Fruit fly (Drosophila melanogaster) whole organism, embryonic: ENCODE measurements around the gene Hand.

Experiments
- Awh ChIP-seq: fragments of 200-800 bp; sonication (Bioruptor generic); IDR thresholded peaks from 2 replicates; pipeline ENCODE4, ENCODE4 v1.3.6; 2022; ENCODE audit warnings: missing biosample characterization, missing genetic modification characterization
- CG10565 ChIP-seq: fragments of 200-800 bp; sonication (Bioruptor generic); optimal IDR thresholded peaks from 3 replicates; lab custom pipeline; 2016; ENCODE audit warnings: missing biosample characterization, mild to moderate bottlenecking, missing genetic modification characterization
- CG12219 ChIP-seq: fragments of 200-800 bp; sonication (Bioruptor generic); optimal IDR thresholded peaks from 3 replicates; lab custom pipeline; 2018; ENCODE audit warnings: missing biosample characterization, mild to moderate bottlenecking, missing genetic modification characterization
- CG12744 ChIP-seq: fragments of 200-800 bp; sonication (Bioruptor generic); optimal IDR thresholded peaks from 2 replicates; lab custom pipeline; 2016; ENCODE audit warnings: missing biosample characterization, missing genetic modification characterization
- CG13287 ChIP-seq: fragments of 200-800 bp; sonication (Bioruptor generic); IDR thresholded peaks from 2 replicates; pipeline ENCODE4 v1.3.6; 2022; ENCODE audit warnings: missing biosample characterization, missing genetic modification characterization; ENCODE audit not compliant: partially characterized antibody
- CG13894 ChIP-seq: fragments of 200-800 bp; sonication (Bioruptor generic); optimal IDR thresholded peaks from 3 replicates; lab custom pipeline; 2018; ENCODE audit warnings: missing biosample characterization, mild to moderate bottlenecking, missing genetic modification characterization, moderate library complexity
- CG1602 ChIP-seq: fragments of 200-800 bp; sonication (Bioruptor generic); optimal IDR thresholded peaks from 3 replicates; lab custom pipeline; 2016; ENCODE audit warnings: missing biosample characterization, missing genetic modification characterization
- CG17385 ChIP-seq: fragments of 200-800 bp; sonication (Bioruptor generic); optimal IDR thresholded peaks from 3 replicates; lab custom pipeline; 2018; ENCODE audit warnings: missing biosample characterization, mild to moderate bottlenecking, missing genetic modification characterization
- CG17802 ChIP-seq: fragments of 200-800 bp; sonication (Bioruptor generic); optimal IDR thresholded peaks from 2 replicates; lab custom pipeline; 2018; ENCODE audit warnings: missing biosample characterization, mild to moderate bottlenecking, missing genetic modification characterization, moderate library complexity
- CG18764 ChIP-seq: fragments of 200-800 bp; sonication (Bioruptor generic); optimal IDR thresholded peaks from 3 replicates; lab custom pipeline; 2016; ENCODE audit warnings: missing biosample characterization, missing genetic modification characterization
- CG2712 ChIP-seq: fragments of 200-800 bp; optimal IDR thresholded peaks from 3 replicates; lab custom pipeline; 2019; ENCODE audit warnings: missing biosample characterization, mild to moderate bottlenecking, missing genetic modification characterization, moderate library complexity
- CG2889 ChIP-seq: fragments of 200-800 bp; sonication (Bioruptor generic); IDR thresholded peaks from 3 replicates; pipeline ENCODE4 v1.3.6; 2022; ENCODE audit warnings: missing biosample characterization, missing genetic modification characterization
- CG3847 ChIP-seq: fragments of 200-800 bp; sonication (Bioruptor generic); IDR thresholded peaks from 2 replicates; pipeline ENCODE4 v1.3.6; 2022; ENCODE audit warnings: missing biosample characterization, missing genetic modification characterization
- CG4707 ChIP-seq: fragments of 200-800 bp; sonication (Bioruptor generic); optimal IDR thresholded peaks from 2 replicates; lab custom pipeline; 2018; ENCODE audit warnings: missing biosample characterization, mild to moderate bottlenecking, missing genetic modification characterization, moderate library complexity
- CG6854 ChIP-seq: fragments of 200-800 bp; sonication (Bioruptor generic); optimal IDR thresholded peaks from 3 replicates; lab custom pipeline; 2017; ENCODE audit warnings: missing biosample characterization, mild to moderate bottlenecking, missing genetic modification characterization
- CG9437 ChIP-seq: fragments of 200-800 bp; sonication (Bioruptor generic); optimal IDR thresholded peaks from 2 replicates; lab custom pipeline; 2018; ENCODE audit warnings: missing biosample characterization, mild to moderate bottlenecking, missing genetic modification characterization
- CHES-1-like ChIP-seq: fragments of 200-800 bp; sonication (Bioruptor generic); optimal IDR thresholded peaks from 2 replicates; lab custom pipeline; 2016; ENCODE audit warnings: missing biosample characterization, missing genetic modification characterization
- Chrac-16 ChIP-seq: fragments of 200-800 bp; sonication (Bioruptor generic); optimal IDR thresholded peaks from 3 replicates; lab custom pipeline; 2016; ENCODE audit warnings: missing biosample characterization, missing genetic modification characterization
- CoRest ChIP-seq: fragments of 200-800 bp; sonication (Bioruptor generic); optimal IDR thresholded peaks from 3 replicates; lab custom pipeline; 2018; ENCODE audit warnings: missing biosample characterization, mild to moderate bottlenecking, missing genetic modification characterization, moderate library complexity
- Dbx ChIP-seq: fragments of 200-800 bp; sonication (Bioruptor generic); IDR thresholded peaks from 3 replicates; pipeline ENCODE4 v1.3.6; 2022; ENCODE audit warnings: missing biosample characterization, missing genetic modification characterization
- Dip2 ChIP-seq: fragments of 200-800 bp; sonication (Bioruptor generic); IDR thresholded peaks from 2 replicates; pipeline ENCODE4 v1.3.6; 2022; ENCODE audit warnings: missing biosample characterization, missing genetic modification characterization
- Dll ChIP-seq: fragments of 200-800 bp; sonication (Bioruptor generic); IDR thresholded peaks from 4 replicates; pipeline ENCODE4 v1.3.6; 2022; ENCODE audit warnings: missing biosample characterization, missing genetic modification characterization; ENCODE audit not compliant: partially characterized antibody
- ERR ChIP-seq: fragments of 200-800 bp; sonication (Bioruptor generic); optimal IDR thresholded peaks from 2 replicates; lab custom pipeline; 2016; ENCODE audit warnings: missing biosample characterization, missing genetic modification characterization
- Elba2 ChIP-seq: fragments of 200-800 bp; sonication (Bioruptor generic); optimal IDR thresholded peaks from 3 replicates; lab custom pipeline; 2016; ENCODE audit warnings: missing biosample characterization, missing genetic modification characterization
- GATAe ChIP-seq: fragments of 200-800 bp; sonication (Bioruptor generic); conservative IDR thresholded peaks from 2 replicates; pipeline ENCODE4 v1.3.6; 2022; ENCODE audit warnings: missing biosample characterization, missing genetic modification characterization
- Gsc ChIP-seq: fragments of 200-800 bp; sonication (Bioruptor generic); IDR thresholded peaks from 2 replicates; pipeline ENCODE4 v1.3.6; 2022; ENCODE audit warnings: missing biosample characterization, missing genetic modification characterization
- H2.0 ChIP-seq: fragments of 200-800 bp; sonication (Bioruptor generic); IDR thresholded peaks from 2 replicates; pipeline ENCODE4 v1.3.6; 2022; ENCODE audit warnings: missing biosample characterization, missing genetic modification characterization
- Hey ChIP-seq: fragments of 200-800 bp; sonication (Bioruptor generic); optimal IDR thresholded peaks from 3 replicates; lab custom pipeline; 2018; ENCODE audit warnings: missing biosample characterization, mild to moderate bottlenecking, missing genetic modification characterization
- HmgD ChIP-seq: fragments of 200-800 bp; sonication (Bioruptor generic); optimal IDR thresholded peaks from 3 replicates; lab custom pipeline; 2016; ENCODE audit warnings: missing biosample characterization, missing genetic modification characterization
- Hmr ChIP-seq: fragments of 200-800 bp; sonication (Bioruptor generic); optimal IDR thresholded peaks from 3 replicates; lab custom pipeline; 2017; ENCODE audit warnings: mild to moderate bottlenecking, missing biosample characterization, missing genetic modification reagents, missing genetic modification characterization
- Hr39 ChIP-seq: fragments of >200 bp; optimal IDR thresholded peaks from 2 replicates; lab custom pipeline; 2017
- Hsf ChIP-seq: fragments of 200-800 bp; sonication (Bioruptor generic); optimal IDR thresholded peaks from 3 replicates; lab custom pipeline; 2016; ENCODE audit warnings: missing biosample characterization, missing genetic modification characterization
- Mad ChIP-seq: fragments of 200-800 bp; sonication (Bioruptor generic); optimal IDR thresholded peaks from 2 replicates; lab custom pipeline; 2016; ENCODE audit warnings: missing biosample characterization, missing genetic modification characterization
- Mes4 ChIP-seq: fragments of 200-800 bp; sonication (Bioruptor generic); optimal IDR thresholded peaks from 2 replicates; lab custom pipeline; 2016; ENCODE audit warnings: missing biosample characterization, missing genetic modification characterization
- NK7.1 ChIP-seq: fragments of 200-800 bp; sonication (Bioruptor generic); optimal IDR thresholded peaks from 3 replicates; lab custom pipeline; 2016; ENCODE audit warnings: missing biosample characterization, missing genetic modification characterization
- ara ChIP-seq: fragments of 200-800 bp; sonication (Bioruptor generic); IDR thresholded peaks from 2 replicates; pipeline ENCODE4 v1.3.6; 2022; ENCODE audit warnings: missing biosample characterization, missing genetic modification characterization
- cato ChIP-seq: fragments of 200-800 bp; sonication (Bioruptor generic); optimal IDR thresholded peaks from 2 replicates; lab custom pipeline; 2016; ENCODE audit warnings: missing biosample characterization, missing genetic modification characterization, borderline replicate concordance
- emc ChIP-seq: fragments of 200-800 bp; sonication (Bioruptor generic); optimal IDR thresholded peaks from 2 replicates; lab custom pipeline; 2016; ENCODE audit warnings: missing biosample characterization, missing genetic modification characterization
- gro ChIP-seq: fragments of 200-800 bp; sonication (Bioruptor generic); optimal IDR thresholded peaks from 2 replicates; lab custom pipeline; 2016; ENCODE audit warnings: missing biosample characterization, missing genetic modification characterization
- ham ChIP-seq: fragments of 200-800 bp; sonication (Bioruptor generic); IDR thresholded peaks from 2 replicates; pipeline ENCODE4 v1.3.6; 2022; ENCODE audit warnings: missing biosample characterization, missing genetic modification characterization
- ken ChIP-seq: fragments of 200-800 bp; sonication (Bioruptor generic); IDR thresholded peaks from 3 replicates; pipeline ENCODE4 v1.3.6; 2022; ENCODE audit warnings: missing biosample characterization, missing genetic modification characterization
- lov ChIP-seq, 2 experiments: fragments of 200-800 bp in 1 of 2; fragments of >200 bp in 1 of 2; sonication (Bioruptor generic) in 1 of 2; IDR thresholded peaks in 1 of 2; optimal IDR thresholded peaks in 1 of 2; 2 replicates in 1 of 2; 3 replicates in 1 of 2; pipeline versions ENCODE4 v1.3.6 to Lab custom; 2017 to 2022; ENCODE audit warnings: missing biosample characterization in 1 of 2, missing genetic modification characterization in 1 of 2
- luna ChIP-seq: fragments of 200-800 bp; sonication (Bioruptor generic); optimal IDR thresholded peaks from 2 replicates; lab custom pipeline; 2016; ENCODE audit warnings: missing biosample characterization, missing genetic modification characterization
- maf-S ChIP-seq: fragments of 200-800 bp; sonication (Bioruptor generic); optimal IDR thresholded peaks from 2 replicates; lab custom pipeline; 2016; ENCODE audit warnings: missing biosample characterization, missing genetic modification characterization
- nau ChIP-seq: fragments of 200-800 bp; sonication (Bioruptor generic); optimal IDR thresholded peaks from 3 replicates; lab custom pipeline; 2017; ENCODE audit warnings: missing biosample characterization, mild to moderate bottlenecking, missing genetic modification characterization, missing genetic modification reagents
- nmo ChIP-seq: fragments of 200-800 bp; sonication (Bioruptor generic); optimal IDR thresholded peaks from 2 replicates; lab custom pipeline; 2018; ENCODE audit warnings: missing biosample characterization, mild to moderate bottlenecking, missing genetic modification characterization, moderate library complexity
- p53 ChIP-seq: fragments of 200-800 bp; sonication (Bioruptor generic); optimal IDR thresholded peaks from 2 replicates; lab custom pipeline; 2016; ENCODE audit warnings: missing biosample characterization, missing genetic modification characterization
- rib ChIP-seq: fragments of 200-800 bp; sonication (Bioruptor generic); IDR thresholded peaks from 2 replicates; pipeline ENCODE4 v1.3.6; 2022; ENCODE audit warnings: missing biosample characterization, missing genetic modification characterization
- sd ChIP-seq: fragments of 200-800 bp; sonication (Bioruptor generic); optimal IDR thresholded peaks from 3 replicates; lab custom pipeline; 2018; ENCODE audit warnings: missing biosample characterization, mild to moderate bottlenecking, missing genetic modification characterization, moderate library complexity
- sim ChIP-seq: fragments of 200-800 bp; sonication (Bioruptor generic); IDR thresholded peaks from 2 replicates; pipeline ENCODE4 v1.3.6; 2022; ENCODE audit warnings: missing biosample characterization, missing genetic modification characterization
- tna ChIP-seq: fragments of 200-800 bp; sonication (Bioruptor generic); IDR thresholded peaks from 2 replicates; pipeline ENCODE4 v1.3.6; 2022; ENCODE audit warnings: missing biosample characterization, missing genetic modification characterization; ENCODE audit not compliant: partially characterized antibody

Hand gene

DNA sequence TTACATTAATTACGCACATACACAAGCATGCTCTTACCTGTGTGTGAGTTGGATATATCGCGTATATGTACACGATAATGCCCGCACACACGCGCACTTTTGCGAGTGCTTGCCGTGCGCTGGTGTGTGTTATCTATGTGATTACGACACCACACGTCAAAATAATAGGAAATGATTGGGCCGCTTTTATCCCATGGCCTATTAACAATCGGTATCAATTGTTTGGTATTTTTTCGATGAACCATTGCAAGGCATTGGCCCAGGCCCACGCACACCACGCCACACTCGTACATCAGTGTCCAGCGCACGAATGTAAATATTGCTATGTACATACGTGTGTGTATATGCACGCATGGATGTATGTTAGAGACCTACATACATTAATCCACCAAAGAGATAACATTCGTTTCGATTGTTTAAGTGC lies 39.7 kb upstream of the Hand start (continued):
- TF ChIP-seq CG4707 (GFP tag; lab: Kevin White, UChicago) (peak; percentile 65), sim (no peak), Elba2 (GFP tag; lab: Kevin White, UChicago) (no peak), CG13287 (GFP tag; lab: Robert Waterston, UW) (peak; percentile 81), Dbx (peak; percentile 81; the same call in 2 of the 3 replicates), Dip2 (no peak), Hr39 (lab: Kevin White, UChicago) (no peak), CG13894 (tag; lab: Kevin White, UChicago) (peak; percentile 93), ken (GFP tag; lab: Robert Waterston, UW) (no peak), Hsf (GFP tag; lab: Kevin White, UChicago) (peak; percentile 44), CG12219 (GFP tag; lab: Kevin White, UChicago) (peak; percentile 75), cato (GFP tag; lab: Kevin White, UChicago) (no peak), CG3847 (GFP tag; lab: Robert Waterston, UW) (no peak), H2.0 (GFP tag; lab: Robert Waterston, UW) (no peak), Hmr (GFP tag; lab: Kevin White, UChicago) (peak; percentile 90), GATAe (GFP tag; lab: Robert Waterston, UW) (peak; percentile 93), CG2889 (GFP tag; lab: Robert Waterston, UW) (no peak), CG6854 (peak; percentile 71), Gsc (GFP tag; lab: Robert Waterston, UW) (no peak), sd (tag; lab: Kevin White, UChicago) (peak; percentile 93), CG18764 (GFP tag; lab: Kevin White, UChicago) (no peak), ara (GFP tag; lab: Robert Waterston, UW) (peak; percentile 69), p53 (GFP tag; lab: Kevin White, UChicago) (no peak), rib (GFP tag; lab: Robert Waterston, UW) (peak; percentile 79; the same call in 1 of the 2 replicates), CG1602 (GFP tag; lab: Kevin White, UChicago) (no peak), nau (GFP tag; lab: Kevin White, UChicago) (peak; percentile 85), Mad (GFP tag; lab: Kevin White, UChicago) (no peak), HmgD (GFP tag; lab: Kevin White, UChicago) (peak; percentile 11), lov (optimal IDR thresholded peaks at IDR 0.05; lab: Kevin White, UChicago) (no peak), lov (GFP tag; IDR thresholded peaks at IDR 0.05; lab: Robert Waterston, UW) (no peak), CHES-1-like (peak; percentile 73), Dll (GFP tag; lab: Robert Waterston, UW) (peak; percentile 63), CG2712 (peak; percentile 56), CG12744 (GFP tag; lab: Kevin White, UChicago) (no peak), CoRest (tag; lab: Kevin White, UChicago) (peak; percentile 10), luna (GFP tag; lab: Kevin White, UChicago) (no peak), emc (no peak), CG17385 (GFP tag; lab: Kevin White, UChicago) (peak; percentile 64), CG17802 (tag; lab: Kevin White, UChicago) (no peak), Chrac-16 (GFP tag; lab: Kevin White, UChicago) (peak; percentile 2), ham (no peak), nmo (GFP tag; lab: Kevin White, UChicago) (peak; percentile 35), Awh (GFP tag; lab: Robert Waterston, UW) (peak; percentile 78; the same call in 1 of the 2 replicates), gro (GFP tag; lab: Kevin White, UChicago) (peak; percentile 82), Hey (no peak), NK7.1 (GFP tag; lab: Kevin White, UChicago) (peak; percentile 34), Mes4 (GFP tag; lab: Kevin White, UChicago) (no peak), maf-S (GFP tag; lab: Kevin White, UChicago) (peak; percentile 41), ERR (peak; percentile 44), CG9437 (GFP tag; lab: Kevin White, UChicago) (no peak), tna (GFP tag; lab: Robert Waterston, UW) (peak; percentile 48; the same call in 1 of the 2 replicates), CG10565 (GFP tag; lab: Kevin White, UChicago) (no peak)
